Worm (Caenorhabditis elegans) whole organism, mixed stage, embryonic: ENCODE data around the gene C08F8.9.

ENCODE experiments used
- ces-1 ChIP-seq: fragments of 150-350 bp; optimal IDR thresholded peaks from 2 replicates; lab custom pipeline; 2014; ENCODE audit warnings: missing biosample characterization, missing genetic modification reagents, missing genetic modification characterization
- elt-3 ChIP-seq: fragments of 150-350 bp; optimal IDR thresholded peaks from 2 replicates; lab custom pipeline; 2014; ENCODE audit warnings: missing biosample characterization, missing genetic modification characterization
- lsy-2 ChIP-seq: fragments of 150-350 bp; optimal IDR thresholded peaks from 2 replicates; lab custom pipeline; 2014; ENCODE audit warnings: missing biosample characterization, missing genetic modification characterization
- nhr-76 ChIP-seq: sonication (generic microtip); optimal IDR thresholded peaks from 2 replicates; lab custom pipeline; 2017; ENCODE audit warnings: missing biosample characterization, missing genetic modification characterization
- pha-4 ChIP-seq: fragments of 150-350 bp; optimal IDR thresholded peaks from 2 replicates; lab custom pipeline; 2018; ENCODE audit warnings: missing biosample characterization, missing genetic modification reagents, missing genetic modification characterization

DNA sequence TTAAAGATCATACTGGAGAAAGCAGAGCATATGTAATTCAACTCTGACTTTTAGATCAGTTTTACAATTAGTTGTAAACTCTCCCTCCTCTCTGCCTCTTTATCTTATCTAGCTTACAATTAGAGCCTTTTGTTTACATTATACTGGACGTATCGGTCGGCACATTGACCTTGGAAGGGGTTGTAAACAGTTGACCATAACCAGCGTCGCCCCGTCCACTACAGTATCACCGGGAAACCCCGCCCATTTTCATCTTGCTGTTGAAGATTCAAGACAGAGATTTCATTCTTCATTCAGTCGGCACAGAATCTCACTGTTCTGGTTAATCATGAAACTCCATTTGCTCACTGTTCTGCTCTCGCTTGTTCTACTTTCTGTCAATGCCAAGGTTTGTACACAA lies 8.3 kb upstream of the C08F8.9 start, which contains the start of gene sdz-27:
- no peak for TF ChIP-seq lsy-2
- no peak for TF ChIP-seq ces-1 (GFP tag; lab: Kevin White, UChicago)
- TF ChIP-seq nhr-76 (tag; lab: Kevin White, UChicago) = no peak
- TF ChIP-seq pha-4 (tag; lab: Kevin White, UChicago) = no peak
- no peak for TF ChIP-seq elt-3 (tag; lab: Kevin White, UChicago)
